Fruit fly (Drosophila melanogaster): ENCODE data around the gene Kaz.

Kaz gene

dm6 chr3R:24864719-24865400 is 35.1 kb upstream of the Kaz start, which contains the start of the genes Srg1 and Elal:
Gene Srg1, minus strand, starts transcription at chr3R:24864732.
Gene Elal, plus strand, starts transcription at chr3R:24865350.
- TF ChIP-seq Dbx (GFP tag; IDR thresholded peaks at IDR 0.05), result 0 out of 3 replicates have a peak, but pooled peaks have one; percentile 19
- TF ChIP-seq Gug (GFP tag; IDR thresholded peaks at IDR 0.05), result no peak
- TF ChIP-seq CG8765 (GFP tag; IDR thresholded peaks at IDR 0.05), result no peak
- TF ChIP-seq Spps (tag; optimal IDR thresholded peaks at IDR 0.05), result no peak
- TF ChIP-seq CG4730 (GFP tag; IDR thresholded peaks at IDR 0.05), result no peak; the same call in 1 of the 2 replicates
- no peak for TF ChIP-seq crol (GFP tag; IDR thresholded peaks at IDR 0.05)
- TF ChIP-seq zen (tag; optimal IDR thresholded peaks at IDR 0.05), result peak; percentile 25
- TF ChIP-seq CG8478 (optimal IDR thresholded peaks at IDR 0.05), result no peak
- no peak for TF ChIP-seq CG3407 (GFP tag; optimal IDR thresholded peaks at IDR 0.05)
- peak; percentile 13 for TF ChIP-seq CG15601 (tag; optimal IDR thresholded peaks at IDR 0.05)
- no peak for TF ChIP-seq CG12299 (tag; optimal IDR thresholded peaks at IDR 0.05)
- TF ChIP-seq CG17359 (tag; optimal IDR thresholded peaks at IDR 0.05), result no peak
- TF ChIP-seq jumu (GFP tag; optimal IDR thresholded peaks at IDR 0.05), result no peak
- no peak for TF ChIP-seq gem (tag; optimal IDR thresholded peaks at IDR 0.05)
- TF ChIP-seq CG9817 (tag; optimal IDR thresholded peaks at IDR 0.05), result no peak
- TF ChIP-seq schlank (tag; optimal IDR thresholded peaks at IDR 0.05), result no peak
- no peak for TF ChIP-seq CG16813 (GFP tag; IDR thresholded peaks at IDR 0.05; ENCODE audit: partially characterized antibody)
- no peak for TF ChIP-seq CG4820 (GFP tag; optimal IDR thresholded peaks at IDR 0.05)
- TF ChIP-seq stwl (tag; optimal IDR thresholded peaks at IDR 0.05), result no peak
- no peak for TF ChIP-seq pan (optimal IDR thresholded peaks at IDR 0.05)
- TF ChIP-seq pan (GFP tag; optimal IDR thresholded peaks at IDR 0.05 in 1 of 2, IDR thresholded peaks at IDR 0.05 in 1 of 2), result no peak
- TF ChIP-seq CG10366 (GFP tag; IDR thresholded peaks at IDR 0.05), result peak; percentile 26; the same call in 1 of the 2 replicates
- no peak for TF ChIP-seq CG12071 (GFP tag; optimal IDR thresholded peaks at IDR 0.05)
- TF ChIP-seq Xrp1 (GFP tag; IDR thresholded peaks at IDR 0.05), result peak; percentile 21; the same call in 1 of the 2 replicates
- no peak for TF ChIP-seq CG13624 (GFP tag; optimal IDR thresholded peaks at IDR 0.05)
- no peak for TF ChIP-seq CG6791 (GFP tag; IDR thresholded peaks at IDR 0.05; ENCODE audit: partially characterized antibody)
- peak; percentile 5 for TF ChIP-seq CG10979 (tag; optimal IDR thresholded peaks at IDR 0.05)
- no peak for TF ChIP-seq eve (GFP tag; optimal IDR thresholded peaks at IDR 0.05)
- TF ChIP-seq E2f1 (GFP tag; IDR thresholded peaks at IDR 0.05), result 0 out of 2 replicates have a peak, but pooled peaks have one; percentile 17
- no peak for TF ChIP-seq danr (GFP tag; IDR thresholded peaks at IDR 0.05)
- TF ChIP-seq dm (GFP tag; optimal IDR thresholded peaks at IDR 0.05), result no peak
- no peak for TF ChIP-seq kay (GFP tag; optimal IDR thresholded peaks at IDR 0.05)
- no peak for TF ChIP-seq vfl (GFP tag; optimal IDR thresholded peaks at IDR 0.05)
- TF ChIP-seq CG17328 (GFP tag; IDR thresholded peaks at IDR 0.05), result 0 out of 2 replicates have a peak, but pooled peaks have one; percentile 17
- no peak for TF ChIP-seq CG1024 (GFP tag; IDR thresholded peaks at IDR 0.05)
- peak; percentile 61 for TF ChIP-seq CG18599 (GFP tag; optimal IDR thresholded peaks at IDR 0.05)
- no peak for TF ChIP-seq z (GFP tag; IDR thresholded peaks at IDR 0.05)
- TF ChIP-seq lbe (GFP tag; optimal IDR thresholded peaks at IDR 0.05), result no peak
- TF ChIP-seq dysf (GFP tag; IDR thresholded peaks at IDR 0.05), result peak; percentile 41; the same call in 1 of the 3 replicates
- no peak for TF ChIP-seq btn (GFP tag; optimal IDR thresholded peaks at IDR 0.05)
- TF ChIP-seq grau (tag; optimal IDR thresholded peaks at IDR 0.05), result peak; percentile 59
- TF ChIP-seq CG1647 (GFP tag; optimal IDR thresholded peaks at IDR 0.05), result no peak
- TF ChIP-seq CG2875 (GFP tag; optimal IDR thresholded peaks at IDR 0.05), result no peak
- peak; percentile 18 for TF ChIP-seq Oli (tag; optimal IDR thresholded peaks at IDR 0.05)
- no peak for TF ChIP-seq Dp (GFP tag; optimal IDR thresholded peaks at IDR 0.05)
- no peak for TF ChIP-seq otp (GFP tag; IDR thresholded peaks at IDR 0.05)
- TF ChIP-seq CG4328 (GFP tag; optimal IDR thresholded peaks at IDR 0.05), result no peak
- TF ChIP-seq CG13296 (GFP tag; optimal IDR thresholded peaks at IDR 0.05), result no peak
- TF ChIP-seq row (GFP tag; IDR thresholded peaks at IDR 0.05), result peak; percentile 60
- no peak for TF ChIP-seq Dfd (GFP tag; optimal IDR thresholded peaks at IDR 0.05)
- no peak for TF ChIP-seq Blimp-1 (GFP tag; optimal IDR thresholded peaks at IDR 0.05)

Data from whole organism, embryonic.